Fruit fly (Drosophila melanogaster) S2 (cell line): Measurements from ENCODE around the gene Gr68a.

Experiments used
- CG8478 ChIP-seq: fragments of >200 bp; optimal IDR thresholded peaks from 2 replicates; lab custom pipeline; 2018
- CTCF ChIP-seq, 2 experiments: fragments of >200 bp; optimal IDR thresholded peaks; 2 replicates each; lab custom pipeline; 2018

dm6 chr3L:11793233-11793800 is 42.2 kb downstream of the Gr68a start, which contains the start of the genes twy and CG10907:
- TF ChIP-seq CG8478 (lab: Kevin White, UChicago) (no peak), CTCF (optimal IDR thresholded peaks at IDR 0.05; lab: Kevin White, UChicago) (no peak)
